Worm (Caenorhabditis elegans) whole organism, L1 larva: ENCODE results near the gene oac-7.

Experiments
- C04F5.9 ChIP-seq: sonication (generic microtip); optimal IDR thresholded peaks from 2 replicates; lab custom pipeline; 2016; ENCODE audit warnings: missing genetic modification characterization, missing compliant biosample characterization
- C16A3.4 ChIP-seq: fragments of 150-350 bp; optimal IDR thresholded peaks from 2 replicates; lab custom pipeline; 2014; ENCODE audit warnings: missing biosample characterization, missing genetic modification characterization
- C34B4.2 ChIP-seq: sonication (generic microtip); optimal IDR thresholded peaks from 2 replicates; lab custom pipeline; 2017; ENCODE audit warnings: mild to moderate bottlenecking, missing genetic modification characterization, missing compliant biosample characterization
- Y116A8C.19 ChIP-seq: sonication (generic microtip); optimal IDR thresholded peaks from 2 replicates; lab custom pipeline; 2016; ENCODE audit warnings: missing compliant biosample characterization, missing genetic modification characterization, borderline replicate concordance
- aha-1 ChIP-seq: fragments of 150-350 bp; optimal IDR thresholded peaks from 2 replicates; lab custom pipeline; 2014; ENCODE audit warnings: missing biosample characterization, missing genetic modification characterization
- ama-1 ChIP-seq: fragments of 150-350 bp; optimal IDR thresholded peaks from 2 replicates; lab custom pipeline; 2014
- blmp-1 ChIP-seq: fragments of 150-350 bp; optimal IDR thresholded peaks from 2 replicates; lab custom pipeline; 2014; ENCODE audit warnings: missing biosample characterization, missing genetic modification characterization
- ceh-63 ChIP-seq: fragments of 200-800 bp; sonication (Bioruptor generic); optimal IDR thresholded peaks from 2 replicates; lab custom pipeline; 2018; ENCODE audit warnings: mild to moderate bottlenecking, missing genetic modification characterization, missing compliant biosample characterization
- ceh-8 ChIP-seq: fragments of 200-800 bp; sonication (Bioruptor generic); optimal IDR thresholded peaks from 2 replicates; lab custom pipeline; 2018; ENCODE audit warnings: mild to moderate bottlenecking, missing genetic modification characterization, moderate library complexity, missing compliant biosample characterization
- ceh-88 ChIP-seq: fragments of 200-800 bp; sonication (Bioruptor generic); IDR thresholded peaks from 2 replicates; pipeline ENCODE4 v1.3.6; 2022; ENCODE audit warnings: missing genetic modification characterization, missing compliant biosample characterization
- ceh-90 ChIP-seq: sonication (generic microtip); optimal IDR thresholded peaks from 2 replicates; lab custom pipeline; 2016; ENCODE audit warnings: missing genetic modification characterization, missing compliant biosample characterization
- ces-1 ChIP-seq: fragments of 150-350 bp; optimal IDR thresholded peaks from 2 replicates; lab custom pipeline; 2014; ENCODE audit warnings: missing biosample characterization, missing genetic modification reagents, missing genetic modification characterization
- dpl-1 ChIP-seq, 3 experiments: fragments of 150-350 bp in 2 of 3; sonication (generic microtip) in 1 of 3; optimal IDR thresholded peaks; 2 replicates each; lab custom pipeline; 2014 to 2017; ENCODE audit warnings: missing biosample characterization in 3 of 3, missing genetic modification characterization in 3 of 3, missing genetic modification reagents in 3 of 3
- dsc-1 ChIP-seq: sonication (generic microtip); optimal IDR thresholded peaks from 2 replicates; lab custom pipeline; 2016; ENCODE audit warnings: mild to moderate bottlenecking, missing genetic modification characterization, missing compliant biosample characterization
- egl-13 ChIP-seq: sonication (generic microtip); optimal IDR thresholded peaks from 2 replicates; lab custom pipeline; 2016; ENCODE audit warnings: missing genotype, missing genetic modification reagents, missing genetic modification characterization, missing compliant biosample characterization
- egl-27 ChIP-seq, 2 experiments: fragments of 150-350 bp in 1 of 2; sonication (generic microtip); optimal IDR thresholded peaks; 3 replicates each; lab custom pipeline; 2017 to 2018; ENCODE audit warnings: missing biosample characterization in 2 of 2, missing genetic modification characterization in 2 of 2, missing genetic modification reagents in 2 of 2
- elt-2 ChIP-seq: sonication (generic microtip); optimal IDR thresholded peaks from 2 replicates; lab custom pipeline; 2016; ENCODE audit warnings: missing genetic modification characterization, mild to moderate bottlenecking, inconsistent platforms, missing compliant biosample characterization, missing genetic modification reagents
- elt-3 ChIP-seq, 6 experiments: fragments of 150-350 bp in 1 of 6; sonication (generic microtip); optimal IDR thresholded peaks; 2 replicates each; lab custom pipeline; 2017 to 2018; ENCODE audit warnings: missing biosample characterization in 6 of 6, missing genetic modification characterization in 6 of 6, inconsistent platforms in 1 of 6
- ets-5 ChIP-seq: fragments of 200-800 bp; sonication (Bioruptor generic); IDR thresholded peaks from 2 replicates; pipeline ENCODE4 v1.3.6; 2022; ENCODE audit warnings: missing genetic modification characterization, missing compliant biosample characterization
- fkh-10 ChIP-seq: sonication (generic microtip); optimal IDR thresholded peaks from 2 replicates; lab custom pipeline; 2017; ENCODE audit warnings: missing biosample characterization, missing genetic modification reagents, missing genetic modification characterization
- fkh-4 ChIP-seq: sonication (generic microtip); optimal IDR thresholded peaks from 2 replicates; lab custom pipeline; 2016; ENCODE audit warnings: missing compliant biosample characterization, missing genetic modification characterization, borderline replicate concordance
- hlh-17 ChIP-seq: fragments of 200-800 bp; sonication (Bioruptor generic); optimal IDR thresholded peaks from 2 replicates; lab custom pipeline; 2018; ENCODE audit warnings: missing genetic modification characterization, mild to moderate bottlenecking, missing compliant biosample characterization, moderate library complexity, borderline replicate concordance
- hlh-4 ChIP-seq: sonication (generic microtip); optimal IDR thresholded peaks from 2 replicates; lab custom pipeline; 2016; ENCODE audit warnings: mild to moderate bottlenecking, missing genetic modification characterization, missing compliant biosample characterization
- hpl-2 ChIP-seq: fragments of 150-350 bp; optimal IDR thresholded peaks from 2 replicates; lab custom pipeline; 2014; ENCODE audit warnings: missing biosample characterization, missing genetic modification reagents, missing genetic modification characterization
- irx-1 ChIP-seq: sonication (generic microtip); optimal IDR thresholded peaks from 2 replicates; lab custom pipeline; 2016; ENCODE audit warnings: missing genetic modification characterization, missing compliant biosample characterization
- isw-1 ChIP-seq: fragments of 200-800 bp; sonication (Bioruptor generic); IDR thresholded peaks from 2 replicates; pipeline ENCODE4 v1.3.6; 2022; ENCODE audit warnings: missing genetic modification characterization, missing compliant biosample characterization
- jun-1 ChIP-seq: fragments of 150-350 bp; optimal IDR thresholded peaks from 2 replicates; lab custom pipeline; 2014; ENCODE audit warnings: missing biosample characterization, missing genetic modification reagents, missing genetic modification characterization
- lin-35 ChIP-seq, 2 experiments: fragments of 150-350 bp; optimal IDR thresholded peaks; 2 replicates each; lab custom pipeline; 2014; ENCODE audit warnings: missing biosample characterization in 2 of 2, missing genetic modification characterization in 2 of 2, missing genetic modification reagents in 2 of 2
- lsy-2 ChIP-seq, 2 experiments: fragments of 150-350 bp; optimal IDR thresholded peaks; 2 replicates each; lab custom pipeline; 2014; ENCODE audit warnings: missing biosample characterization in 2 of 2, missing genetic modification characterization in 2 of 2
- mdl-1 ChIP-seq, 2 experiments: fragments of 150-350 bp; optimal IDR thresholded peaks; 2 replicates each; lab custom pipeline; 2014 to 2017; ENCODE audit warnings: missing biosample characterization in 2 of 2, missing genetic modification characterization in 2 of 2, inconsistent platforms in 1 of 2
- mef-2 ChIP-seq: fragments of 150-350 bp; optimal IDR thresholded peaks from 2 replicates; lab custom pipeline; 2014; ENCODE audit warnings: missing biosample characterization, missing genetic modification characterization
- mep-1 ChIP-seq: fragments of 150-350 bp; optimal IDR thresholded peaks from 2 replicates; lab custom pipeline; 2014; ENCODE audit warnings: missing biosample characterization, missing genetic modification characterization
- nhr-11 ChIP-seq: fragments of 150-350 bp; optimal IDR thresholded peaks from 2 replicates; lab custom pipeline; 2014; ENCODE audit warnings: missing biosample characterization, missing genetic modification characterization
- nhr-19 ChIP-seq: fragments of 200-800 bp; sonication (Bioruptor generic); conservative IDR thresholded peaks from 2 replicates; pipeline ENCODE4 v1.3.6; 2022; ENCODE audit warnings: missing genetic modification characterization, missing compliant biosample characterization
- nhr-237 ChIP-seq: fragments of 150-350 bp; optimal IDR thresholded peaks from 2 replicates; lab custom pipeline; 2014; ENCODE audit warnings: missing biosample characterization, missing genetic modification characterization
- nhr-28 ChIP-seq: fragments of 150-350 bp; optimal IDR thresholded peaks from 2 replicates; lab custom pipeline; 2014; ENCODE audit warnings: missing biosample characterization, missing genetic modification characterization
- nhr-47 ChIP-seq: sonication (generic microtip); optimal IDR thresholded peaks from 2 replicates; lab custom pipeline; 2016; ENCODE audit warnings: mild to moderate bottlenecking, missing genetic modification characterization, moderate library complexity, missing compliant biosample characterization
- nhr-71 ChIP-seq: sonication (generic microtip); optimal IDR thresholded peaks from 2 replicates; lab custom pipeline; 2016; ENCODE audit warnings: mild to moderate bottlenecking, missing genetic modification characterization, moderate library complexity, missing compliant biosample characterization
- nhr-76 ChIP-seq: sonication (generic microtip); optimal IDR thresholded peaks from 2 replicates; lab custom pipeline; 2017; ENCODE audit warnings: missing biosample characterization, missing genetic modification characterization
- nhr-77 ChIP-seq: fragments of 150-350 bp; optimal IDR thresholded peaks from 2 replicates; lab custom pipeline; 2014; ENCODE audit warnings: missing biosample characterization, missing genetic modification characterization
- nhr-84 ChIP-seq: sonication (generic microtip); optimal IDR thresholded peaks from 2 replicates; lab custom pipeline; 2017; ENCODE audit warnings: missing biosample characterization, missing genetic modification characterization
- nhr-85 ChIP-seq: sonication (generic microtip); peaks from one replicate; lab custom pipeline; 2016; ENCODE audit warnings: missing genetic modification characterization, inconsistent platforms, missing compliant biosample characterization
- pax-3 ChIP-seq: fragments of 200-800 bp; sonication (Bioruptor generic); optimal IDR thresholded peaks from 2 replicates; lab custom pipeline; 2018; ENCODE audit warnings: mild to moderate bottlenecking, missing genetic modification characterization, moderate library complexity, missing compliant biosample characterization
- pqm-1 ChIP-seq: sonication (generic microtip); optimal IDR thresholded peaks from 3 replicates; lab custom pipeline; 2017; ENCODE audit warnings: missing biosample characterization, missing genetic modification characterization
- rnt-1 ChIP-seq: sonication (generic microtip); optimal IDR thresholded peaks from 2 replicates; lab custom pipeline; 2016; ENCODE audit warnings: mild to moderate bottlenecking, missing genetic modification characterization, moderate library complexity, missing compliant biosample characterization
- skn-1 ChIP-seq: fragments of 150-350 bp; optimal IDR thresholded peaks from 2 replicates; lab custom pipeline; 2014; ENCODE audit warnings: missing biosample characterization, missing genetic modification characterization
- snpc-4 ChIP-seq: fragments of 150-350 bp; optimal IDR thresholded peaks from 2 replicates; lab custom pipeline; 2014; ENCODE audit warnings: missing biosample characterization, missing genetic modification characterization
- sox-4 ChIP-seq: sonication (generic microtip); optimal IDR thresholded peaks from 2 replicates; lab custom pipeline; 2016; ENCODE audit warnings: missing genetic modification characterization, missing compliant biosample characterization
- tbx-2 ChIP-seq: sonication (generic microtip); optimal IDR thresholded peaks from 2 replicates; lab custom pipeline; 2016; ENCODE audit warnings: missing genetic modification characterization, missing compliant biosample characterization
- tlp-1 ChIP-seq: fragments of 150-350 bp; optimal IDR thresholded peaks from 2 replicates; lab custom pipeline; 2014; ENCODE audit warnings: missing biosample characterization, missing genetic modification characterization
- unc-62 ChIP-seq: fragments of 150-350 bp; optimal IDR thresholded peaks from 2 replicates; lab custom pipeline; 2014; ENCODE audit warnings: missing biosample characterization, missing genetic modification reagents, missing genetic modification characterization
- unc-86 ChIP-seq: sonication (generic microtip); optimal IDR thresholded peaks from 2 replicates; lab custom pipeline; 2016; ENCODE audit warnings: missing genetic modification characterization, missing compliant biosample characterization
- unc-98 ChIP-seq: fragments of 200-800 bp; sonication (Bioruptor generic); IDR thresholded peaks from 2 replicates; pipeline ENCODE4 v1.3.6; 2022; ENCODE audit warnings: missing genetic modification characterization, missing compliant biosample characterization
- ztf-11 ChIP-seq, 2 experiments: sonication (generic microtip); optimal IDR thresholded peaks; 2 replicates each; lab custom pipeline; 2016 to 2017; ENCODE audit warnings: missing genetic modification characterization in 2 of 2, missing biosample characterization in 1 of 2, missing compliant biosample characterization in 1 of 2
- ztf-4 ChIP-seq: fragments of 150-350 bp; optimal IDR thresholded peaks from 2 replicates; lab custom pipeline; 2014; ENCODE audit warnings: missing biosample characterization, missing genetic modification characterization

The oac-7 gene

ce11 chrV:16354675-16355074, 45.1 kb downstream of the oac-7 start:
- TF ChIP-seq skn-1 (tag; lab: Kevin White, UChicago) (peak; percentile 44), tbx-2 (tag; lab: Kevin White, UChicago) (no peak), ceh-88 (GFP tag; lab: Robert Waterston, UW) (no peak), jun-1 (tag; lab: Kevin White, UChicago) (no peak), sox-4 (tag; lab: Kevin White, UChicago) (no peak), ztf-11 (tag; optimal IDR thresholded peaks at IDR 0.05; lab: Kevin White, UChicago) (no peak), nhr-47 (tag; lab: Kevin White, UChicago) (no peak), nhr-77 (tag; lab: Kevin White, UChicago) (no peak), pqm-1 (tag; lab: Kevin White, UChicago) (no peak), nhr-11 (tag; lab: Kevin White, UChicago) (no peak), ztf-4 (tag; lab: Kevin White, UChicago) (no peak), unc-86 (no peak), nhr-84 (tag; lab: Kevin White, UChicago) (no peak), nhr-85 (tag; lab: Kevin White, UChicago) (peak; percentile 18), nhr-28 (tag; lab: Kevin White, UChicago) (no peak), fkh-10 (GFP tag; lab: Kevin White, UChicago) (no peak), nhr-76 (tag; lab: Kevin White, UChicago) (no peak), unc-98 (no peak), elt-3 (tag; optimal IDR thresholded peaks at IDR 0.05; lab: Kevin White, UChicago) (peak in 1 of 6 experiments; percentile 31), C34B4.2 (tag; lab: Kevin White, UChicago) (no peak), C04F5.9 (tag; lab: Kevin White, UChicago) (no peak), ceh-90 (tag; lab: Kevin White, UChicago) (no peak), dsc-1 (tag; lab: Kevin White, UChicago) (no peak), isw-1 (no peak), egl-27 (tag; optimal IDR thresholded peaks at IDR 0.05; lab: Kevin White, UChicago) (no peak), unc-62 (GFP tag; lab: Kevin White, UChicago) (no peak), snpc-4 (tag; lab: Kevin White, UChicago) (no peak), blmp-1 (tag; lab: Kevin White, UChicago) (peak; percentile 55), ets-5 (GFP tag; lab: Robert Waterston, UW) (no peak), dpl-1 (GFP tag; optimal IDR thresholded peaks at IDR 0.05; lab: Kevin White, UChicago) (no peak), elt-2 (tag; lab: Kevin White, UChicago) (no peak), ces-1 (GFP tag; lab: Kevin White, UChicago) (no peak), hlh-17 (GFP tag; lab: Kevin White, UChicago) (no peak), egl-13 (tag; lab: Kevin White, UChicago) (no peak), ceh-63 (GFP tag; lab: Kevin White, UChicago) (no peak), lin-35 (GFP tag; optimal IDR thresholded peaks at IDR 0.05; lab: Kevin White, UChicago) (peak in 1 of 2 experiments; percentile 6), fkh-4 (no peak), mdl-1 (tag; optimal IDR thresholded peaks at IDR 0.05; lab: Kevin White, UChicago) (no peak), hpl-2 (GFP tag; lab: Kevin White, UChicago) (no peak), tlp-1 (tag; lab: Kevin White, UChicago) (no peak), hlh-4 (tag; lab: Kevin White, UChicago) (no peak), nhr-237 (tag; lab: Kevin White, UChicago) (no peak), irx-1 (tag; lab: Kevin White, UChicago) (no peak), rnt-1 (tag; lab: Kevin White, UChicago) (no peak), aha-1 (no peak), mef-2 (no peak), mep-1 (tag; lab: Kevin White, UChicago) (peak; percentile 40), nhr-71 (tag; lab: Kevin White, UChicago) (no peak), lsy-2 (tag; optimal IDR thresholded peaks at IDR 0.05; lab: Kevin White, UChicago) (peak in 1 of 2 experiments; percentile 14), C16A3.4 (tag; lab: Kevin White, UChicago) (no peak), pax-3 (tag; lab: Kevin White, UChicago) (no peak), ama-1 (lab: Kevin White, UChicago) (no peak), nhr-19 (GFP tag; lab: Robert Waterston, UW) (no peak), ceh-8 (GFP tag; lab: Kevin White, UChicago) (no peak), Y116A8C.19 (tag; lab: Kevin White, UChicago) (no peak)
